Fruit fly (Drosophila melanogaster) whole organism, adult: Measurements from ENCODE around the gene CG34461.

Experiments
- CG11617 ChIP-seq: fragments of 200-800 bp; sonication (Bioruptor generic); optimal IDR thresholded peaks from 2 replicates; lab custom pipeline; 2017; ENCODE audit warnings: mild to moderate bottlenecking, missing biosample characterization, missing genetic modification reagents, missing genetic modification characterization
- CG12768 ChIP-seq: fragments of 200-800 bp; sonication (Bioruptor generic); optimal IDR thresholded peaks from 2 replicates; lab custom pipeline; 2017; ENCODE audit warnings: missing biosample characterization, missing genetic modification characterization, mild to moderate bottlenecking, moderate library complexity, missing genetic modification reagents
- CG14711 ChIP-seq: fragments of 200-800 bp; sonication (Bioruptor generic); optimal IDR thresholded peaks from 2 replicates; lab custom pipeline; 2018; ENCODE audit warnings: missing biosample characterization, mild to moderate bottlenecking, missing genetic modification characterization, moderate library complexity
- CG1620 ChIP-seq: fragments of 200-800 bp; sonication (Bioruptor generic); optimal IDR thresholded peaks from 2 replicates; lab custom pipeline; 2016; ENCODE audit warnings: missing biosample characterization, missing genetic modification characterization
- CG33017 ChIP-seq: fragments of 200-800 bp; sonication (Bioruptor generic); optimal IDR thresholded peaks from 2 replicates; lab custom pipeline; 2018; ENCODE audit warnings: missing biosample characterization, mild to moderate bottlenecking, missing genetic modification characterization, moderate library complexity
- CG5204 ChIP-seq: fragments of 200-800 bp; sonication (Bioruptor generic); optimal IDR thresholded peaks from 2 replicates; lab custom pipeline; 2016; ENCODE audit warnings: missing biosample characterization, missing genetic modification characterization
- CG7045 ChIP-seq: fragments of 200-800 bp; sonication (Bioruptor generic); optimal IDR thresholded peaks from 2 replicates; lab custom pipeline; 2017; ENCODE audit warnings: missing biosample characterization, mild to moderate bottlenecking, missing genetic modification characterization
- CG7101 ChIP-seq: fragments of 200-800 bp; sonication (Bioruptor generic); optimal IDR thresholded peaks from 2 replicates; lab custom pipeline; 2018; ENCODE audit warnings: missing biosample characterization, mild to moderate bottlenecking, missing genetic modification characterization, moderate library complexity
- Clk ChIP-seq: fragments of 200-800 bp; sonication (Bioruptor generic); optimal IDR thresholded peaks from 2 replicates; lab custom pipeline; 2017; ENCODE audit warnings: missing biosample characterization, missing genetic modification characterization
- Crg-1 ChIP-seq: fragments of 200-800 bp; sonication (Bioruptor generic); optimal IDR thresholded peaks from 2 replicates; lab custom pipeline; 2016; ENCODE audit warnings: missing biosample characterization, missing genetic modification characterization
- Hr96 ChIP-seq: fragments of 200-800 bp; sonication (Bioruptor generic); optimal IDR thresholded peaks from 2 replicates; lab custom pipeline; 2016; ENCODE audit warnings: missing biosample characterization, missing genetic modification characterization
- Mnt ChIP-seq: fragments of 200-800 bp; sonication (Bioruptor generic); optimal IDR thresholded peaks from 2 replicates; lab custom pipeline; 2016; ENCODE audit warnings: missing biosample characterization, mild to moderate bottlenecking, missing genetic modification characterization
- bab1 ChIP-seq: fragments of 200-800 bp; sonication (Bioruptor generic); optimal IDR thresholded peaks from 3 replicates; lab custom pipeline; 2019; ENCODE audit warnings: missing biosample characterization, mild to moderate bottlenecking, missing genetic modification characterization, moderate library complexity
- cic ChIP-seq: fragments of 200-800 bp; sonication (Bioruptor generic); optimal IDR thresholded peaks from 2 replicates; lab custom pipeline; 2017; ENCODE audit warnings: missing biosample characterization, mild to moderate bottlenecking, missing genetic modification characterization, moderate library complexity
- cnc ChIP-seq, 2 experiments: fragments of >200 bp; optimal IDR thresholded peaks; 2 replicates each; lab custom pipeline; 2017
- ovo ChIP-seq: fragments of 200-800 bp; sonication (Bioruptor generic); optimal IDR thresholded peaks from 2 replicates; lab custom pipeline; 2016; ENCODE audit warnings: missing biosample characterization, missing genetic modification characterization
- pad ChIP-seq: fragments of 200-800 bp; sonication (Bioruptor generic); optimal IDR thresholded peaks from 3 replicates; lab custom pipeline; 2017; ENCODE audit warnings: missing biosample characterization, missing genetic modification characterization, mild to moderate bottlenecking, moderate library complexity, missing genetic modification reagents
- tj ChIP-seq: fragments of 200-800 bp; sonication (Bioruptor generic); optimal IDR thresholded peaks from 3 replicates; lab custom pipeline; 2017; ENCODE audit warnings: missing biosample characterization, mild to moderate bottlenecking, missing genetic modification characterization, moderate library complexity
- toe ChIP-seq: fragments of 200-800 bp; sonication (Bioruptor generic); optimal IDR thresholded peaks from 2 replicates; lab custom pipeline; 2016; ENCODE audit warnings: missing biosample characterization, missing genetic modification characterization

Gene CG34461

DNA sequence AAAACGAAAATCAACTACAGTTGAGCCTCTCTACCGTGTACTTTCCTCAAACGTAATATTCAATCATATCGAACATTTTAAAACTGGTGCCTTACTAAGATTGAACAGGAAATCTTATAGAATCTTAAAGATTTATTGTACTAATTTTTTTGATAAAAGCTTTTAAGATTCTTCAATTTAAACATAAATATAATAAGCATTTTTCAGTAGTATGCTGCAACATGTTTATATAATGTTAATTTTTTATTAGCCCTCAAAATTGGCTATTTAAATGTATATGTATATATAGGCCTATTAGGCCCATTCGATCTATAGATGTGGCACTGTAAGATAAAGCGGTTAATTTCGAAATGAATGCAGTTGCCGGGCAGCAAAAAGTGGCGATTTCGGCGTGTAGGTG, 45.9 kb downstream of the CG34461 start:
- no peak for TF ChIP-seq cic (GFP tag; lab: Kevin White, UChicago)
- no peak for TF ChIP-seq tj (GFP tag; lab: Kevin White, UChicago)
- TF ChIP-seq Clk (GFP tag; lab: Kevin White, UChicago) = no peak
- no peak for TF ChIP-seq CG1620 (GFP tag; lab: Kevin White, UChicago)
- TF ChIP-seq CG33017 (tag; lab: Kevin White, UChicago) = no peak
- TF ChIP-seq cnc (optimal IDR thresholded peaks at IDR 0.05; lab: Kevin White, UChicago) = no peak
- no peak for TF ChIP-seq CG14711 (tag; lab: Kevin White, UChicago)
- no peak for TF ChIP-seq pad
- no peak for TF ChIP-seq CG11617
- no peak for TF ChIP-seq bab1 (GFP tag; lab: Kevin White, UChicago)
- TF ChIP-seq ovo = no peak
- TF ChIP-seq Hr96 (GFP tag; lab: Kevin White, UChicago) = no peak
- no peak for TF ChIP-seq Mnt (GFP tag; lab: Kevin White, UChicago)
- no peak for TF ChIP-seq CG7101 (tag; lab: Kevin White, UChicago)
- no peak for TF ChIP-seq CG5204 (GFP tag; lab: Kevin White, UChicago)
- no peak for TF ChIP-seq CG12768 (GFP tag; lab: Kevin White, UChicago)
- TF ChIP-seq CG7045 (GFP tag; lab: Kevin White, UChicago) = no peak
- TF ChIP-seq toe (GFP tag; lab: Kevin White, UChicago) = no peak

DNA sequence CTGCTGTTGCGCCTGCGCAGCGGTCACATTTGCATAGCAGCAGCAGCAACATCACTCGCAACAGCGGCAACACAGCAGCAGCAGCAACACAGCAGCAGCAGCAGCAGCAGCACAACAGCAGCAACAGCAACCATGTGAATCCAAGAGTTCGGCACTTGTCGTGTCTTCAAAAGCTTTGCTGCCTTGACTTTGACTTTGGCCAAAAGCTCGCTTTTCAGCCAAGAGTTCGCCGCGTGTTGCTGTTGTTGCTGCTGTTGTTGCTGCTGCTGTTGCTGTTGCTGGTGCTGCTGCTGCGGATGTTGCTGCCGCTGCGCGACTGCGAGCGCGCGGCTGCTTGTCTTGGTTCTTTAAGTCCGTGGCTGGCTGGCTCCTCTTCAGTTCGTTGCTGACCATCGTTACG, 46.4 kb downstream of the CG34461 start, which contains the start of gene ImpE1:
Gene ImpE1, plus strand, starts transcription at position 371 of the 400 bp plus-strand sequence.
- TF ChIP-seq tj (GFP tag; lab: Kevin White, UChicago) (no peak), CG12768 (GFP tag; lab: Kevin White, UChicago) (no peak), CG7045 (GFP tag; lab: Kevin White, UChicago) (no peak), CG14711 (tag; lab: Kevin White, UChicago) (no peak), CG1620 (GFP tag; lab: Kevin White, UChicago) (no peak), pad (no peak), Hr96 (GFP tag; lab: Kevin White, UChicago) (no peak), Mnt (GFP tag; lab: Kevin White, UChicago) (no peak), Crg-1 (no peak), bab1 (GFP tag; lab: Kevin White, UChicago) (no peak), CG11617 (no peak), CG5204 (GFP tag; lab: Kevin White, UChicago) (no peak), CG7101 (tag; lab: Kevin White, UChicago) (no peak), cnc (optimal IDR thresholded peaks at IDR 0.05; lab: Kevin White, UChicago) (no peak), cic (GFP tag; lab: Kevin White, UChicago) (no peak)

DNA sequence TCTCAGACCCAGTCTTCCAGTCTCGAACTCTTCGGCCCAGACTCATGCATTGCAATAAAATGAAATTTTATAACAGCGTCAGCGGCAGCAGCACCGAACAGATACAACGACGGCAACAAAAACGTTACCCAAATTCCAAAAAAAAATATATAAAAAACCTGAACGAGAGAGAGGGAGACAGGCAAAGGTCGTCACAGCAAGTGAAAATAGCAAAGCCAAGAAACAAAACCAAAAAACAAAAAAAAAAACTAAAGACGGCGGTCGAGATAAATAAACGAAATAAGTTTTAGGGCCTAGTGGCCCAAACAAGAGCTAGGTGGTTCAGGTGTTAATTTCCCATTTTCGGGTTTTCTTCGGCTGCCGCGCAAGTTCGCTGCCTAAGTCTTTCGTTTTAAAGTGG, 48.4 kb downstream of the CG34461 start:
- TF ChIP-seq CG11617 = no peak
